Worm (Caenorhabditis elegans) whole organism, young adult: ENCODE results near the gene F53B1.8.

ENCODE experiments used
- F22D6.2 ChIP-seq: sonication (generic microtip); optimal IDR thresholded peaks from 2 replicates; lab custom pipeline; 2016; ENCODE audit warnings: mild to moderate bottlenecking, missing genetic modification characterization, missing compliant biosample characterization
- F37B4.10 ChIP-seq: fragments of 200-800 bp; sonication (Bioruptor generic); IDR thresholded peaks from 2 replicates; pipeline ENCODE4 v1.3.6; 2022; ENCODE audit warnings: missing genetic modification characterization, missing compliant biosample characterization
- F49E8.2 ChIP-seq: sonication (generic microtip); optimal IDR thresholded peaks from 3 replicates; lab custom pipeline; 2017; ENCODE audit warnings: missing genetic modification characterization, mild to moderate bottlenecking, missing compliant biosample characterization, antibody characterized with exemption, moderate library complexity; ENCODE audit not compliant: insufficient read depth
- aptf-2 ChIP-seq: fragments of 200-800 bp; sonication (Bioruptor generic); conservative IDR thresholded peaks from 2 replicates; pipeline ENCODE4 v1.3.6; 2022; ENCODE audit warnings: missing genetic modification reagents, missing genetic modification characterization, missing compliant biosample characterization
- lin-54 ChIP-seq: fragments of 200-800 bp; sonication (Bioruptor generic); optimal IDR thresholded peaks from 2 replicates; lab custom pipeline; 2018; ENCODE audit warnings: mild to moderate bottlenecking, missing genetic modification characterization, missing compliant biosample characterization
- pha-4 ChIP-seq: fragments of 150-350 bp; sonication (generic microtip); optimal IDR thresholded peaks from 2 replicates; lab custom pipeline; 2014; ENCODE audit warnings: missing biosample characterization, missing genetic modification reagents, missing genetic modification characterization
- snpc-4 ChIP-seq, 5 experiments: fragments of 150-350 bp in 1 of 5; sonication (generic microtip) in 4 of 5; optimal IDR thresholded peaks; 2 replicates each; lab custom pipeline; 2014 to 2018; ENCODE audit warnings: missing genetic modification characterization in 5 of 5, missing biosample characterization in 3 of 5, antibody characterized with exemption in 2 of 5, mild to moderate bottlenecking in 2 of 5, missing compliant biosample characterization in 2 of 5, missing genotype in 2 of 5, moderate library complexity in 2 of 5, missing genetic modification reagents in 1 of 5
- tlf-1 ChIP-seq: fragments of 200-800 bp; sonication (Bioruptor generic); optimal IDR thresholded peaks from 2 replicates; lab custom pipeline; 2018; ENCODE audit warnings: mild to moderate bottlenecking, missing genetic modification characterization, missing compliant biosample characterization
- unc-62 ChIP-seq: fragments of 150-350 bp; optimal IDR thresholded peaks from 2 replicates; lab custom pipeline; 2014; ENCODE audit warnings: missing biosample characterization, missing genetic modification reagents, missing genetic modification characterization
- ztf-26 ChIP-seq: sonication (generic microtip); optimal IDR thresholded peaks from 2 replicates; lab custom pipeline; 2017; ENCODE audit warnings: missing genetic modification characterization, missing compliant biosample characterization

DNA sequence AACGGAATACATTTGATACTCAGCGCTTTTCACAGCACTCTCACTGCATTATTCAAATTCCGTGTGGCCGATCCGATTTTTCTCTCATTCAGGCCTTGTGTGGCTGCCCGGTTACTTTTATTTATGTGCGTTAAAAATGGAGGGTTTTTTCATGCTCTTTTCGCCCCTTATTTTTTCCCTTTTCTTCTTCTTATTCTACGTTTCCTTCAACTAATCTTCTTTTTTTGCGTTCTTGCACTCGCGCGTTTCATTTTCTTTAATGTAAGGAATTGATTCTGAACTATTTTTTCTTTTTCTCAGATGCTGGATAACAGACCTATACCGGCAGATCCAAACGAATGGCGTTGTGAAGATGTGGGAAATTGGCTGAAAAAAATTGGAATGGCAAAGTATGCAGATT, 21.4 kb downstream of the F53B1.8 start, which contains the start of gene F53B1.2:
- TF ChIP-seq ztf-26 (no peak), lin-54 (no peak), F49E8.2 (no peak), unc-62 (GFP tag; lab: Kevin White, UChicago) (no peak), F22D6.2 (tag; lab: Kevin White, UChicago) (no peak), F37B4.10 (no peak), aptf-2 (GFP tag; lab: Robert Waterston, UW) (no peak), pha-4 (tag; lab: Kevin White, UChicago) (no peak), tlf-1 (no peak), snpc-4 (GFP tag; optimal IDR thresholded peaks at IDR 0.05; lab: Kevin White, UChicago) (no peak), snpc-4 (tag; optimal IDR thresholded peaks at IDR 0.05; lab: Kevin White, UChicago) (no peak)
